Fruit fly (Drosophila melanogaster): ENCODE measurements around the gene Mitofilin.

Mitofilin gene

dm6 chr3R:22042982-22043381 lies 19.8 kb upstream of the Mitofilin start (continued):
- TF ChIP-seq disco-r (GFP tag; optimal IDR thresholded peaks at IDR 0.05) (no peak), slou (GFP tag; optimal IDR thresholded peaks at IDR 0.05) (no peak), CG11247 (GFP tag; IDR thresholded peaks at IDR 0.05) (no peak), Nf-YC (tag; optimal IDR thresholded peaks at IDR 0.05) (no peak), CHES-1-like (GFP tag; optimal IDR thresholded peaks at IDR 0.05) (no peak), D (optimal IDR thresholded peaks at IDR 0.05) (no peak), D (GFP tag; optimal IDR thresholded peaks at IDR 0.05) (no peak), bcd (GFP tag; optimal IDR thresholded peaks at IDR 0.05) (no peak), unpg (GFP tag; optimal IDR thresholded peaks at IDR 0.05) (no peak), croc (GFP tag; conservative IDR thresholded peaks at IDR 0.05) (no peak), al (GFP tag; IDR thresholded peaks at IDR 0.05) (no peak), crol (GFP tag; IDR thresholded peaks at IDR 0.05) (peak; percentile 11; the same call in 1 of the 2 replicates), danr (GFP tag; IDR thresholded peaks at IDR 0.05) (no peak), CG8388 (GFP tag; optimal IDR thresholded peaks at IDR 0.05) (no peak), bowl (GFP tag; IDR thresholded peaks at IDR 0.05) (no peak), ci (GFP tag; IDR thresholded peaks at IDR 0.05) (0 out of 3 replicates have a peak, but pooled peaks have one; percentile 44), CG8478 (optimal IDR thresholded peaks at IDR 0.05) (no peak), Elba2 (GFP tag; optimal IDR thresholded peaks at IDR 0.05) (no peak), CG6765 (GFP tag; optimal IDR thresholded peaks at IDR 0.05) (no peak), CG7839 (tag; optimal IDR thresholded peaks at IDR 0.05) (no peak), crp (GFP tag; optimal IDR thresholded peaks at IDR 0.05) (no peak), Xrp1 (GFP tag; IDR thresholded peaks at IDR 0.05) (no peak), zen2 (GFP tag; IDR thresholded peaks at IDR 0.05; ENCODE audit: partially characterized antibody) (no peak), CTCF (GFP tag; optimal IDR thresholded peaks at IDR 0.05) (no peak), ttk (GFP tag; IDR thresholded peaks at IDR 0.05) (0 out of 2 replicates have a peak, but pooled peaks have one; percentile 13), Six4 (GFP tag; optimal IDR thresholded peaks at IDR 0.05) (no peak), chm (GFP tag; IDR thresholded peaks at IDR 0.05) (0 out of 2 replicates have a peak, but pooled peaks have one; percentile 46), stc (GFP tag; IDR thresholded peaks at IDR 0.05) (no peak), CG9932 (GFP tag; IDR thresholded peaks at IDR 0.05) (peak; percentile 23; the same call in 1 of the 2 replicates), Sox102F (GFP tag; optimal IDR thresholded peaks at IDR 0.05) (no peak), HmgD (GFP tag; optimal IDR thresholded peaks at IDR 0.05) (no peak), Stat92E (GFP tag; optimal IDR thresholded peaks at IDR 0.05) (no peak), sna (GFP tag; IDR thresholded peaks at IDR 0.05; ENCODE audit: partially characterized antibody) (no peak), BtbVII (GFP tag; optimal IDR thresholded peaks at IDR 0.05) (no peak), CG42726 (GFP tag; IDR thresholded peaks at IDR 0.05; ENCODE audit: partially characterized antibody) (no peak), CG16779 (GFP tag; IDR thresholded peaks at IDR 0.05) (peak; percentile 62; the same call in 1 of the 2 replicates), E2f1 (GFP tag; IDR thresholded peaks at IDR 0.05) (no peak), lov (optimal IDR thresholded peaks at IDR 0.05) (no peak), lov (GFP tag; IDR thresholded peaks at IDR 0.05) (peak; percentile 50; the same call in 1 of the 3 replicates), chif (GFP tag; optimal IDR thresholded peaks at IDR 0.05) (no peak), sens (GFP tag) (peak; percentile 58), Hr78 (GFP tag; optimal IDR thresholded peaks at IDR 0.05) (peak in 1 of 2 experiments; percentile 64), Fer1 (GFP tag; optimal IDR thresholded peaks at IDR 0.05) (no peak)

Data from whole organism, embryonic.